Worm (Caenorhabditis elegans): ENCODE results near the gene srd-34.

The srd-34 gene

ce11 chrV:10536808-10537207 lies 12.1 kb downstream of the srd-34 start (continued):
- TF ChIP-seq nhr-10 (tag; optimal IDR thresholded peaks at IDR 0.05) (no peak), R02D3.7 (tag; optimal IDR thresholded peaks at IDR 0.05) (no peak), F10B5.3 (tag; optimal IDR thresholded peaks at IDR 0.05) (peak; percentile 66), pqm-1 (tag; optimal IDR thresholded peaks at IDR 0.05) (no peak), nhr-111 (GFP tag; optimal IDR thresholded peaks at IDR 0.05) (no peak), zag-1 (tag; optimal IDR thresholded peaks at IDR 0.05) (no peak), fkh-10 (GFP tag; optimal IDR thresholded peaks at IDR 0.05) (peak; percentile 98), dmd-9 (GFP tag; IDR thresholded peaks at IDR 0.05) (0 out of 2 replicates have a peak, but pooled peaks have one; percentile 35), ztf-7 (tag; optimal IDR thresholded peaks at IDR 0.05) (peak; percentile 85), unc-39 (tag; optimal IDR thresholded peaks at IDR 0.05) (no peak), daf-19 (GFP tag; conservative IDR thresholded peaks at IDR 0.05) (peak; percentile 86), daf-12 (tag; optimal IDR thresholded peaks at IDR 0.05) (no peak), zip-2 (tag; optimal IDR thresholded peaks at IDR 0.05) (no peak), mes-2 (tag; optimal IDR thresholded peaks at IDR 0.05; ENCODE audit: poor library complexity, severe bottlenecking) (peak; percentile 91), lim-7 (GFP tag; IDR thresholded peaks at IDR 0.05) (no peak), saeg-2 (GFP tag; IDR thresholded peaks at IDR 0.05) (no peak), fos-1 (tag; optimal IDR thresholded peaks at IDR 0.05) (no peak), nhr-6 (tag; optimal IDR thresholded peaks at IDR 0.05) (peak; percentile 55)

- no peak for TF ChIP-seq php-3 (GFP tag; IDR thresholded peaks at IDR 0.05)
- no peak for TF ChIP-seq snpc-4 (tag; optimal IDR thresholded peaks at IDR 0.05)
- no peak for TF ChIP-seq sdz-12 (GFP tag; optimal IDR thresholded peaks at IDR 0.05)
- no peak for TF ChIP-seq daf-19 (GFP tag; conservative IDR thresholded peaks at IDR 0.05)
- no peak for TF ChIP-seq mxl-3 (GFP tag; optimal IDR thresholded peaks at IDR 0.05)
- TF ChIP-seq zip-11 (GFP tag; IDR thresholded peaks at IDR 0.05), result no peak
- no peak for TF ChIP-seq lin-39 (tag; optimal IDR thresholded peaks at IDR 0.05)
- no peak for TF ChIP-seq hmg-1.1 (GFP tag; IDR thresholded peaks at IDR 0.05)
- TF ChIP-seq D1046.2 (GFP tag; IDR thresholded peaks at IDR 0.05), result no peak
- TF ChIP-seq ztf-11 (tag; optimal IDR thresholded peaks at IDR 0.05), result no peak
- no peak for TF ChIP-seq set-16 (GFP tag; IDR thresholded peaks at IDR 0.05)
- TF ChIP-seq ceh-82 (tag; optimal IDR thresholded peaks at IDR 0.05), result no peak
- TF ChIP-seq fkh-10 (GFP tag; optimal IDR thresholded peaks at IDR 0.05), result no peak
- TF ChIP-seq vab-7 (GFP tag; IDR thresholded peaks at IDR 0.05), result no peak
- TF ChIP-seq T20F7.1 (GFP tag; optimal IDR thresholded peaks at IDR 0.05), result no peak
- no peak for TF ChIP-seq zfp-2 (tag; optimal IDR thresholded peaks at IDR 0.05)
- TF ChIP-seq gei-8 (GFP tag; optimal IDR thresholded peaks at IDR 0.05), result no peak
- TF ChIP-seq zfp-3 (GFP tag; conservative IDR thresholded peaks at IDR 0.05), result no peak
- TF ChIP-seq hif-1 (tag; optimal IDR thresholded peaks at IDR 0.05), result peak in 1 of 2 experiments; percentile 63
- no peak for TF ChIP-seq nhr-237 (tag; optimal IDR thresholded peaks at IDR 0.05)
- peak; percentile 46 for TF ChIP-seq dmd-6 (GFP tag; IDR thresholded peaks at IDR 0.05)
- no peak for TF ChIP-seq ceh-62 (tag; optimal IDR thresholded peaks at IDR 0.05)
- no peak for TF ChIP-seq lin-1 (GFP tag; IDR thresholded peaks at IDR 0.05)
- TF ChIP-seq aly-2 (tag; optimal IDR thresholded peaks at IDR 0.05), result no peak
- no peak for TF ChIP-seq F26F4.8 (GFP tag; conservative IDR thresholded peaks at IDR 0.05)
- TF ChIP-seq F10B5.3 (tag; optimal IDR thresholded peaks at IDR 0.05), result no peak
- peak in 1 of 2 experiments; percentile 93 for TF ChIP-seq unc-62 (GFP tag; optimal IDR thresholded peaks at IDR 0.05 in 1 of 2)
- TF ChIP-seq unc-62 (tag; optimal IDR thresholded peaks at IDR 0.05), result no peak
- TF ChIP-seq F49E8.2 (tag; optimal IDR thresholded peaks at IDR 0.05; ENCODE audit: borderline replicate concordance), result no peak
- TF ChIP-seq dpl-1 (GFP tag; optimal IDR thresholded peaks at IDR 0.05), result no peak
- peak; percentile 35 for TF ChIP-seq hlh-11 (tag; optimal IDR thresholded peaks at IDR 0.05)
- TF ChIP-seq Y5F2A.4 (GFP tag; optimal IDR thresholded peaks at IDR 0.05), result no peak
- no peak for TF ChIP-seq lin-15B (tag; optimal IDR thresholded peaks at IDR 0.05)
- no peak for TF ChIP-seq lir-3 (tag; optimal IDR thresholded peaks at IDR 0.05)
- TF ChIP-seq attf-4 (tag; optimal IDR thresholded peaks at IDR 0.05), result no peak
- TF ChIP-seq ceh-28 (tag; optimal IDR thresholded peaks at IDR 0.05), result no peak
- TF ChIP-seq Y48G9A.11 (GFP tag; IDR thresholded peaks at IDR 0.05), result no peak
Measured at ce11 chrV:10536095-10536691, 12.7 kb downstream of the srd-34 start, which contains the start of gene ppm-1.A. ppm-1.A (minus strand) TSS chrV:10536388.

All from whole organism, L4 larva.